Fruit fly (Drosophila melanogaster) whole organism, embryonic: ENCODE measurements around the gene Hr4.

Source experiments
- B-H2 ChIP-seq: fragments of 200-800 bp; sonication (Bioruptor generic); optimal IDR thresholded peaks from 2 replicates; lab custom pipeline; 2018; ENCODE audit warnings: missing biosample characterization, mild to moderate bottlenecking, missing genetic modification characterization
- Bdp1 ChIP-seq: fragments of 200-800 bp; sonication (Bioruptor generic); optimal IDR thresholded peaks from 3 replicates; lab custom pipeline; 2016; ENCODE audit warnings: missing biosample characterization, missing genetic modification characterization
- Bgb ChIP-seq: fragments of 200-800 bp; sonication (Bioruptor generic); IDR thresholded peaks from 2 replicates; pipeline ENCODE4 v1.3.6; 2022; ENCODE audit warnings: missing biosample characterization, missing genetic modification characterization; ENCODE audit not compliant: partially characterized antibody
- CG10274 ChIP-seq: fragments of 200-800 bp; sonication (Bioruptor generic); optimal IDR thresholded peaks from 3 replicates; lab custom pipeline; 2017; ENCODE audit warnings: missing biosample characterization, mild to moderate bottlenecking, missing genetic modification characterization
- CG12219 ChIP-seq: fragments of 200-800 bp; sonication (Bioruptor generic); optimal IDR thresholded peaks from 3 replicates; lab custom pipeline; 2018; ENCODE audit warnings: missing biosample characterization, mild to moderate bottlenecking, missing genetic modification characterization
- CG13287 ChIP-seq: fragments of 200-800 bp; sonication (Bioruptor generic); IDR thresholded peaks from 2 replicates; pipeline ENCODE4 v1.3.6; 2022; ENCODE audit warnings: missing biosample characterization, missing genetic modification characterization; ENCODE audit not compliant: partially characterized antibody
- CG13424 ChIP-seq: fragments of 200-800 bp; sonication (Bioruptor generic); optimal IDR thresholded peaks from 2 replicates; lab custom pipeline; 2019; ENCODE audit warnings: missing biosample characterization, mild to moderate bottlenecking, missing genetic modification characterization, moderate library complexity
- CG14667 ChIP-seq: fragments of 200-800 bp; sonication (Bioruptor generic); IDR thresholded peaks from 2 replicates; pipeline ENCODE4 v1.3.6; 2022; ENCODE audit warnings: missing biosample characterization, missing genetic modification characterization
- CG14965 ChIP-seq: fragments of 200-800 bp; sonication (Bioruptor generic); optimal IDR thresholded peaks from 2 replicates; lab custom pipeline; 2016; ENCODE audit warnings: missing biosample characterization, missing genetic modification characterization, borderline replicate concordance
- CG17568 ChIP-seq: fragments of 200-800 bp; sonication (Bioruptor generic); optimal IDR thresholded peaks from 2 replicates; lab custom pipeline; 2018; ENCODE audit warnings: missing biosample characterization, mild to moderate bottlenecking, missing genetic modification characterization, moderate library complexity
- CG18619 ChIP-seq: fragments of 200-800 bp; sonication (Bioruptor generic); optimal IDR thresholded peaks from 3 replicates; lab custom pipeline; 2017; ENCODE audit warnings: missing biosample characterization, mild to moderate bottlenecking, missing genetic modification characterization
- CG18764 ChIP-seq: fragments of 200-800 bp; sonication (Bioruptor generic); optimal IDR thresholded peaks from 3 replicates; lab custom pipeline; 2016; ENCODE audit warnings: missing biosample characterization, missing genetic modification characterization
- CG2889 ChIP-seq: fragments of 200-800 bp; sonication (Bioruptor generic); IDR thresholded peaks from 3 replicates; pipeline ENCODE4 v1.3.6; 2022; ENCODE audit warnings: missing biosample characterization, missing genetic modification characterization
- CG33213 ChIP-seq: fragments of 200-800 bp; sonication (Bioruptor generic); optimal IDR thresholded peaks from 3 replicates; lab custom pipeline; 2016; ENCODE audit warnings: missing biosample characterization, missing genetic modification characterization
- CG3407 ChIP-seq: fragments of 200-800 bp; sonication (Bioruptor generic); optimal IDR thresholded peaks from 2 replicates; lab custom pipeline; 2018; ENCODE audit warnings: missing biosample characterization, mild to moderate bottlenecking, missing genetic modification characterization
- CG4282 ChIP-seq: fragments of 200-800 bp; sonication (Bioruptor generic); optimal IDR thresholded peaks from 2 replicates; lab custom pipeline; 2016; ENCODE audit warnings: missing biosample characterization, missing genetic modification characterization
- CG5180 ChIP-seq: fragments of 200-800 bp; sonication (Bioruptor generic); optimal IDR thresholded peaks from 3 replicates; lab custom pipeline; 2017; ENCODE audit warnings: missing biosample characterization, missing genetic modification characterization, mild to moderate bottlenecking, moderate library complexity, missing genetic modification reagents
- CG6765 ChIP-seq: fragments of 200-800 bp; sonication (Bioruptor generic); optimal IDR thresholded peaks from 3 replicates; lab custom pipeline; 2017; ENCODE audit warnings: missing biosample characterization, mild to moderate bottlenecking, missing genetic modification characterization
- CG8089 ChIP-seq: fragments of 200-800 bp; sonication (Bioruptor generic); optimal IDR thresholded peaks from 3 replicates; lab custom pipeline; 2016; ENCODE audit warnings: missing biosample characterization, missing genetic modification characterization
- CG8290 ChIP-seq, 3 experiments: fragments of 200-800 bp; sonication (Bioruptor generic); optimal IDR thresholded peaks; 2 replicates each; lab custom pipeline; 2016 to 2019; ENCODE audit warnings: missing biosample characterization in 3 of 3, missing genetic modification characterization in 3 of 3, mild to moderate bottlenecking in 2 of 3, moderate library complexity in 1 of 3
- CHES-1-like ChIP-seq: fragments of 200-800 bp; sonication (Bioruptor generic); optimal IDR thresholded peaks from 2 replicates; lab custom pipeline; 2016; ENCODE audit warnings: missing biosample characterization, missing genetic modification characterization
- Chrac-16 ChIP-seq: fragments of 200-800 bp; sonication (Bioruptor generic); optimal IDR thresholded peaks from 3 replicates; lab custom pipeline; 2016; ENCODE audit warnings: missing biosample characterization, missing genetic modification characterization
- Dbx ChIP-seq: fragments of 200-800 bp; sonication (Bioruptor generic); IDR thresholded peaks from 3 replicates; pipeline ENCODE4 v1.3.6; 2022; ENCODE audit warnings: missing biosample characterization, missing genetic modification characterization
- Dip2 ChIP-seq: fragments of 200-800 bp; sonication (Bioruptor generic); IDR thresholded peaks from 2 replicates; pipeline ENCODE4 v1.3.6; 2022; ENCODE audit warnings: missing biosample characterization, missing genetic modification characterization
- Drgx ChIP-seq: fragments of 200-800 bp; sonication (Bioruptor generic); IDR thresholded peaks from 2 replicates; pipeline ENCODE4 v1.3.6; 2022; ENCODE audit warnings: missing biosample characterization, missing genetic modification characterization
- H2.0 ChIP-seq: fragments of 200-800 bp; sonication (Bioruptor generic); IDR thresholded peaks from 2 replicates; pipeline ENCODE4 v1.3.6; 2022; ENCODE audit warnings: missing biosample characterization, missing genetic modification characterization
- Hr51 ChIP-seq, 2 experiments: fragments of 200-800 bp; sonication (Bioruptor generic); optimal IDR thresholded peaks; 2 replicates in 1 of 2; 3 replicates in 1 of 2; lab custom pipeline; 2016 to 2018; ENCODE audit warnings: missing biosample characterization in 2 of 2, missing genetic modification characterization in 2 of 2, mild to moderate bottlenecking in 1 of 2, moderate library complexity in 1 of 2
- Hr78 ChIP-seq, 2 experiments: fragments of 200-800 bp in 1 of 2; fragments of >200 bp in 1 of 2; sonication (Bioruptor generic) in 1 of 2; optimal IDR thresholded peaks; 2 replicates each; lab custom pipeline; 2017 to 2019; ENCODE audit warnings: missing biosample characterization in 2 of 2, missing genetic modification characterization in 2 of 2, mild to moderate bottlenecking in 1 of 2, moderate library complexity in 1 of 2
- Max ChIP-seq: fragments of 200-800 bp; sonication (Bioruptor generic); optimal IDR thresholded peaks from 2 replicates; lab custom pipeline; 2016; ENCODE audit warnings: missing biosample characterization, mild to moderate bottlenecking, missing genetic modification characterization
- Spps ChIP-seq: fragments of 200-800 bp; sonication (Bioruptor generic); optimal IDR thresholded peaks from 2 replicates; lab custom pipeline; 2018; ENCODE audit warnings: missing biosample characterization, mild to moderate bottlenecking, missing genetic modification characterization
- bowl ChIP-seq: fragments of 200-800 bp; sonication (Bioruptor generic); IDR thresholded peaks from 2 replicates; pipeline ENCODE4 v1.3.6; 2022; ENCODE audit warnings: missing biosample characterization, missing genetic modification characterization
- cg ChIP-seq: fragments of 200-800 bp; sonication (Bioruptor generic); optimal IDR thresholded peaks from 3 replicates; lab custom pipeline; 2019; ENCODE audit warnings: missing biosample characterization, mild to moderate bottlenecking, missing genetic modification characterization, moderate library complexity
- danr ChIP-seq: fragments of 200-800 bp; sonication (Bioruptor generic); IDR thresholded peaks from 2 replicates; pipeline ENCODE4 v1.3.6; 2022; ENCODE audit warnings: missing biosample characterization, missing genetic modification characterization
- exex ChIP-seq: fragments of 200-800 bp; sonication (Bioruptor generic); optimal IDR thresholded peaks from 4 replicates; lab custom pipeline; 2018; ENCODE audit warnings: missing biosample characterization, mild to moderate bottlenecking, missing genetic modification characterization, moderate library complexity
- gfzf ChIP-seq: fragments of 200-800 bp; sonication (Bioruptor generic); optimal IDR thresholded peaks from 2 replicates; lab custom pipeline; 2016; ENCODE audit warnings: missing biosample characterization, mild to moderate bottlenecking, missing genetic modification characterization, moderate library complexity
- lilli ChIP-seq: fragments of 200-800 bp; sonication (Bioruptor generic); optimal IDR thresholded peaks from 3 replicates; lab custom pipeline; 2016; ENCODE audit warnings: missing biosample characterization, missing genetic modification characterization
- lov ChIP-seq, 2 experiments: fragments of 200-800 bp in 1 of 2; fragments of >200 bp in 1 of 2; sonication (Bioruptor generic) in 1 of 2; IDR thresholded peaks in 1 of 2; optimal IDR thresholded peaks in 1 of 2; 2 replicates in 1 of 2; 3 replicates in 1 of 2; pipeline versions ENCODE4 v1.3.6 to Lab custom; 2017 to 2022; ENCODE audit warnings: missing biosample characterization in 1 of 2, missing genetic modification characterization in 1 of 2
- onecut ChIP-seq: fragments of 200-800 bp; sonication (Bioruptor generic); IDR thresholded peaks from 2 replicates; pipeline ENCODE4 v1.3.6; 2022; ENCODE audit warnings: missing biosample characterization, missing genetic modification characterization
- schlank ChIP-seq: fragments of 200-800 bp; sonication (Bioruptor generic); optimal IDR thresholded peaks from 2 replicates; lab custom pipeline; 2018; ENCODE audit warnings: missing biosample characterization, mild to moderate bottlenecking, missing genetic modification characterization
- sd ChIP-seq: fragments of 200-800 bp; sonication (Bioruptor generic); optimal IDR thresholded peaks from 3 replicates; lab custom pipeline; 2018; ENCODE audit warnings: missing biosample characterization, mild to moderate bottlenecking, missing genetic modification characterization, moderate library complexity
- slbo ChIP-seq: fragments of 200-800 bp; sonication (Bioruptor generic); IDR thresholded peaks from 2 replicates; pipeline ENCODE4 v1.3.6; 2022; ENCODE audit warnings: missing biosample characterization, missing genetic modification characterization
- slp2 ChIP-seq: fragments of 200-800 bp; sonication (Bioruptor generic); optimal IDR thresholded peaks from 2 replicates; lab custom pipeline; 2016; ENCODE audit warnings: missing biosample characterization, missing genetic modification characterization
- sob ChIP-seq: fragments of 200-800 bp; sonication (Bioruptor generic); IDR thresholded peaks from 2 replicates; pipeline ENCODE4 v1.3.6; 2022; ENCODE audit warnings: missing biosample characterization, missing genetic modification characterization
- ssp ChIP-seq: fragments of 200-800 bp; sonication (Bioruptor generic); IDR thresholded peaks from 2 replicates; pipeline ENCODE4 v1.3.6; 2022; ENCODE audit warnings: missing biosample characterization, missing genetic modification characterization
- tna ChIP-seq: fragments of 200-800 bp; sonication (Bioruptor generic); IDR thresholded peaks from 2 replicates; pipeline ENCODE4 v1.3.6; 2022; ENCODE audit warnings: missing biosample characterization, missing genetic modification characterization; ENCODE audit not compliant: partially characterized antibody
- wdn ChIP-seq: fragments of 200-800 bp; sonication (Bioruptor generic); IDR thresholded peaks from 2 replicates; pipeline ENCODE4 v1.3.6; 2022; ENCODE audit warnings: missing biosample characterization, missing genetic modification characterization
- zfh1 ChIP-seq: fragments of 200-800 bp; sonication (Bioruptor generic); IDR thresholded peaks from 3 replicates; pipeline ENCODE4 v1.3.6; 2022; ENCODE audit warnings: missing biosample characterization, missing genetic modification characterization
- zfh2 ChIP-seq: fragments of 200-800 bp; sonication (Bioruptor generic); optimal IDR thresholded peaks from 2 replicates; lab custom pipeline; 2016; ENCODE audit warnings: missing biosample characterization, missing genetic modification characterization

Gene Hr4

dm6 chrX:1963591-1964216 is 22.0 kb downstream of the Hr4 start (continued):
- TF ChIP-seq CG14667: peak; percentile 96
- TF ChIP-seq Dip2 (GFP tag; lab: Robert Waterston, UW): peak; percentile 61; the same call in 1 of the 2 replicates
- peak; percentile 88 for TF ChIP-seq CG6765 (GFP tag; lab: Kevin White, UChicago)
- TF ChIP-seq schlank: peak; percentile 87
- TF ChIP-seq CG10274 (GFP tag; lab: Kevin White, UChicago): peak; percentile 80
- TF ChIP-seq CG8290 (GFP tag; optimal IDR thresholded peaks at IDR 0.05; lab: Kevin White, UChicago): peak; percentile 47
- peak; percentile 41 to 99 for TF ChIP-seq CG8290 (tag; optimal IDR thresholded peaks at IDR 0.05; lab: Kevin White, UChicago)
- TF ChIP-seq CG8089: peak; percentile 91
- peak; percentile 86 for TF ChIP-seq CG5180 (GFP tag; lab: Kevin White, UChicago)
- TF ChIP-seq CG17568: peak; percentile 88
- TF ChIP-seq CG4282 (GFP tag; lab: Kevin White, UChicago): peak; percentile 30
- TF ChIP-seq cg (GFP tag; lab: Kevin White, UChicago): no peak
- TF ChIP-seq Max (GFP tag; lab: Kevin White, UChicago): peak; percentile 86
- TF ChIP-seq CG13287: 0 out of 2 replicates have a peak, but pooled peaks have one; percentile 24
- peak; percentile 82 for TF ChIP-seq wdn
- TF ChIP-seq Hr51 (GFP tag; optimal IDR thresholded peaks at IDR 0.05; lab: Kevin White, UChicago): peak; percentile 89 to 95
- peak; percentile 92 for TF ChIP-seq CHES-1-like (GFP tag; lab: Kevin White, UChicago)
- peak; percentile 91 for TF ChIP-seq CG2889 (GFP tag; lab: Robert Waterston, UW)
- peak; percentile 90 for TF ChIP-seq Dbx
- TF ChIP-seq CG18764 (GFP tag; lab: Kevin White, UChicago): peak; percentile 89
- TF ChIP-seq Spps: peak; percentile 40
- TF ChIP-seq slp2: peak; percentile 94
- peak; percentile 96 for TF ChIP-seq slbo (GFP tag; lab: Robert Waterston, UW)
- peak; percentile 89 for TF ChIP-seq CG3407
- TF ChIP-seq B-H2 (GFP tag; lab: Kevin White, UChicago): peak; percentile 92
- TF ChIP-seq onecut: peak; percentile 92
- TF ChIP-seq CG33213 (GFP tag; lab: Kevin White, UChicago): peak; percentile 92
- no peak for TF ChIP-seq tna (GFP tag; lab: Robert Waterston, UW)
- TF ChIP-seq danr: peak; percentile 92
- TF ChIP-seq CG18619 (GFP tag; lab: Kevin White, UChicago): peak; percentile 91
- TF ChIP-seq exex (tag; lab: Kevin White, UChicago): peak; percentile 82
- peak; percentile 88 for TF ChIP-seq zfh2 (GFP tag; lab: Kevin White, UChicago)
- peak; percentile 90 for TF ChIP-seq bowl
- peak; percentile 96 for TF ChIP-seq sob (GFP tag; lab: Robert Waterston, UW)
- peak; percentile 91 for TF ChIP-seq Chrac-16 (GFP tag; lab: Kevin White, UChicago)
- peak; percentile 95 for TF ChIP-seq CG12219 (GFP tag; lab: Kevin White, UChicago)
- TF ChIP-seq CG13424 (tag; lab: Kevin White, UChicago): peak; percentile 97
- TF ChIP-seq CG14965 (GFP tag; lab: Kevin White, UChicago): peak; percentile 70
- TF ChIP-seq zfh1 (GFP tag; lab: Robert Waterston, UW): peak; percentile 96
- no peak for TF ChIP-seq gfzf (GFP tag; lab: Kevin White, UChicago)
- TF ChIP-seq lov (optimal IDR thresholded peaks at IDR 0.05; lab: Kevin White, UChicago): no peak
- TF ChIP-seq lov (GFP tag; IDR thresholded peaks at IDR 0.05; lab: Robert Waterston, UW): peak; percentile 93
- TF ChIP-seq Drgx (GFP tag; lab: Robert Waterston, UW): peak; percentile 97
- peak; percentile 97 for TF ChIP-seq H2.0
- TF ChIP-seq ssp (GFP tag; lab: Robert Waterston, UW): peak; percentile 87
- peak; percentile 95 for TF ChIP-seq lilli (GFP tag; lab: Kevin White, UChicago)
- peak; percentile 83 for TF ChIP-seq sd (tag; lab: Kevin White, UChicago)
- peak; percentile 80 for TF ChIP-seq Bdp1
- TF ChIP-seq Hr78 (GFP tag; optimal IDR thresholded peaks at IDR 0.05; lab: Kevin White, UChicago): peak in 1 of 2 experiments; percentile 77
- TF ChIP-seq Bgb (GFP tag; lab: Robert Waterston, UW): no peak
